Fruit fly (Drosophila melanogaster): ENCODE results near the gene Kul.

DNA sequence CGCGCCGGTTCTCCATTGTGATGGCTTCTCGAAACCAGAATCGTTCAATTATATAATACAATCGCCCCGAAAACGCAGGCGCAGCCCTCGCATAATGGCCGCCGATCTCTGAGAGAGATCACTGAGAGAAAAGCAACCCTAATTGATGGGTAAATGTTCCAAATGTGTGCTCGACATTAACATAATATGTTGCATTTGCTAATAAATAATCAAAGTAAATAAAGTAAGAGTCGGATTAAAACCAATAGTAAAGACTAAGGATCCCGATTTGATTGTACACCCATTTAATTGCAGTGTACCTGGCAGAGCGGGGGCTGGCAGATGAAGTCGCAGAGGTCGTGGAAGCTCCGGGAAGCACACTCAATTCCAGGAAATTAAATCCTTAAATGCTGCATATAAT, 21.1 kb upstream of the Kul start:
- no peak for TF ChIP-seq h (optimal IDR thresholded peaks at IDR 0.05)
- TF ChIP-seq ttk (optimal IDR thresholded peaks at IDR 0.05), result no peak
- TF ChIP-seq Myc (optimal IDR thresholded peaks at IDR 0.05), result no peak
- TF ChIP-seq Sin3A (optimal IDR thresholded peaks at IDR 0.05), result no peak
- no peak for TF ChIP-seq psq (optimal IDR thresholded peaks at IDR 0.05)
- no peak for TF ChIP-seq insv (optimal IDR thresholded peaks at IDR 0.05)

All from Kc167 (cell line).